Worm (Caenorhabditis elegans): ENCODE measurements around the gene spig-5.
"Not testable (repeated sequence)": the region's sequence is repeated elsewhere in the genome, so short reads cannot be mapped to it uniquely, and the experiment has no call there.

The spig-5 gene

ce11 chrV:14306771-14307170, 1.5 kb upstream of the spig-5 start, which contains the start of gene spig-4:
Gene spig-4 (minus strand): TSS chrV:14306871.
- not testable (repeated sequence) for TF ChIP-seq unc-86, sptf-1, mdl-1 (tag; optimal IDR thresholded peaks at IDR 0.05)

- not testable (repeated sequence) for TF ChIP-seq lin-13 (GFP tag; optimal IDR thresholded peaks at IDR 0.05); Y116A8C.19 (tag; optimal IDR thresholded peaks at IDR 0.05; ENCODE audit: borderline replicate concordance); ztf-4 (tag; optimal IDR thresholded peaks at IDR 0.05)
Observed at ce11 chrV:14309632-14310031, 1.4 kb downstream of the spig-5 start, which contains the start of gene F14D7.14. Gene F14D7.14 (plus strand): TSS chrV:14309932.

ce11 chrV:14311115-14311514, 2.9 kb downstream of the spig-5 start, which contains the start of gene ddn-3:
Gene ddn-3 (minus strand): TSS chrV:14311215.
- TF ChIP-seq tbx-2 (tag; optimal IDR thresholded peaks at IDR 0.05) (no peak), fkh-8 (tag; optimal IDR thresholded peaks at IDR 0.05) (no peak), aly-2 (tag; optimal IDR thresholded peaks at IDR 0.05) (no peak), lin-13 (GFP tag; optimal IDR thresholded peaks at IDR 0.05) (no peak), fkh-4 (tag; optimal IDR thresholded peaks at IDR 0.05; ENCODE audit: borderline replicate concordance) (no peak), xbp-1 (tag; optimal IDR thresholded peaks at IDR 0.05) (no peak), ceh-88 (GFP tag; IDR thresholded peaks at IDR 0.05) (no peak), jun-1 (tag; optimal IDR thresholded peaks at IDR 0.05) (no peak), nhr-237 (tag; optimal IDR thresholded peaks at IDR 0.05) (no peak), ztf-11 (tag; optimal IDR thresholded peaks at IDR 0.05) (no peak), nhr-71 (tag; optimal IDR thresholded peaks at IDR 0.05) (no peak), ceh-90 (tag; optimal IDR thresholded peaks at IDR 0.05) (no peak), pag-3 (tag; optimal IDR thresholded peaks at IDR 0.05; ENCODE audit: borderline replicate concordance, insufficient read depth) (no peak), nhr-19 (GFP tag; conservative IDR thresholded peaks at IDR 0.05) (no peak)

DNA sequence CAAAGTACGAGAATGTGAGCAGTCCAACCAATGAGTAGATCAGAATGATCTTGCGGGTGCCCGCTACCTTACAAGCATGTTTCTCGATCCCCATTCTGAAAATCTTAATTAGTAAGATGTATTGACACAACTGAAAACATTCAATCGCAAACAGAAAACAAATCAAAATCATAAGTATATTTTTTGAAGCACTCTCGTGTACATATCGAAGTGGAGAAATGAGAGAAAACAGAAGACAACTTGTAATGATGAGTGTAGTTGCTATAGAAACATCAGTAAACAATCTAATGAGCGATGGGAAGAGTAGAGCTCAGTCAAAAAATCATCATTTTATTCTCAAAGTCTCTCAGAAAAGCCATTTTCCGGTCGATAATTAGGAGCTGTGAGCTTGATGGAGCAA, 4.4 kb downstream of the spig-5 start, which contains the start of gene F14D7.8:
Gene F14D7.8, minus strand, starts transcription at position 101 of the 400 bp plus-strand sequence.
- TF ChIP-seq fkh-4 (tag; optimal IDR thresholded peaks at IDR 0.05; ENCODE audit: borderline replicate concordance): no peak
- no peak for TF ChIP-seq lin-13 (GFP tag; optimal IDR thresholded peaks at IDR 0.05)
- no peak for TF ChIP-seq ama-1 (optimal IDR thresholded peaks at IDR 0.05)

- TF ChIP-seq nhr-85 (tag) (peak; percentile 16), lin-35 (GFP tag; optimal IDR thresholded peaks at IDR 0.05) (no peak)
Observed at ce11 chrV:14314236-14314635, 6.0 kb downstream of the spig-5 start, which contains the start of gene F47B8.1. Gene F47B8.1 (minus strand): TSS chrV:14314336.

ce11 chrV:14316525-14316924, 8.3 kb downstream of the spig-5 start, which contains the start of gene F47B8.2:
Gene F47B8.2 (minus strand): TSS chrV:14316625.
- TF ChIP-seq fkh-8 (tag; optimal IDR thresholded peaks at IDR 0.05) (no peak), C34B4.2 (tag; optimal IDR thresholded peaks at IDR 0.05) (no peak), efl-3 (GFP tag; optimal IDR thresholded peaks at IDR 0.05) (no peak), ceh-63 (GFP tag; optimal IDR thresholded peaks at IDR 0.05) (no peak), grh-1 (GFP tag; IDR thresholded peaks at IDR 0.05) (no peak), pax-3 (tag; optimal IDR thresholded peaks at IDR 0.05) (no peak), lin-15B (tag; optimal IDR thresholded peaks at IDR 0.05) (no peak), lin-35 (GFP tag; optimal IDR thresholded peaks at IDR 0.05) (no peak), alr-1 (tag; optimal IDR thresholded peaks at IDR 0.05; ENCODE audit: borderline replicate concordance) (no peak), dsc-1 (tag; optimal IDR thresholded peaks at IDR 0.05) (no peak), nhr-237 (tag; optimal IDR thresholded peaks at IDR 0.05) (no peak), dpl-1 (GFP tag; optimal IDR thresholded peaks at IDR 0.05) (no peak), swsn-7 (tag; optimal IDR thresholded peaks at IDR 0.05) (no peak)
